Fruit fly (Drosophila melanogaster): Measurements from ENCODE around the gene CG34165.

dm6 chr2L:14701495-14701894 lies 12.1 kb upstream of the CG34165 start:
- TF ChIP-seq Max (GFP tag; optimal IDR thresholded peaks at IDR 0.05) (peak; percentile 36), Oli (tag; optimal IDR thresholded peaks at IDR 0.05) (peak; percentile 71)

All from whole organism, embryonic.